Worm (Caenorhabditis elegans): ENCODE measurements around the gene Y45F3A.9.

The Y45F3A.9 gene

DNA sequence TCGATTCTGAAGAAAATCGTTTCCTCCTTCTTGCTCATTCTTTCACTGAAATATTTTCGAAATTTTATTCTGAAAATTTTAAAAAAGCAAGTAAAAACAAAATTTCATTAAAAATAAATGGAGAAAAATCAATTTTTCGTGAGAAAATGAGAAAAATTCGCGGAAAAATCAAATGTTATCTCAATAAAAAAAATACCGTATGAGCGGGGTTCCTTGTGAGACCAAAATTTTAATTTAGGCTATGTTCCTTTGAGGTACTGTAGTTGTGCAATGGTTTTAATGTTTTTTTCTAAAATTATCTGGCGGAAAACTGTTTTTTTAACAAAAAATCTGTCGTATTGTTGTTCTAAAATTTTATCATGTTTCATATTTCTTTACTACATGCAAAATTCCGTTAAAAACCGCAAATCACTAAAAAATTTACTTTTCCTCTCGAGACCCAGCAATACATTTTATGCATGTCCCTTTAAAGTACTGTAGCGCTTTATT lies 5.2 kb upstream of the Y45F3A.9 start, which contains the start of gene epg-6:
epg-6 (minus strand) TSS at position 51 of the 489 bp plus-strand sequence.
- TF ChIP-seq B0310.2 (tag; optimal IDR thresholded peaks at IDR 0.05) = no peak
- no peak for TF ChIP-seq pes-1 (GFP tag; IDR thresholded peaks at IDR 0.05)
- no peak for TF ChIP-seq tbx-11 (GFP tag; IDR thresholded peaks at IDR 0.05)
- TF ChIP-seq tra-4 (tag; optimal IDR thresholded peaks at IDR 0.05) = no peak
- no peak for TF ChIP-seq ets-7 (tag; optimal IDR thresholded peaks at IDR 0.05)
- no peak for TF ChIP-seq hmg-4 (GFP tag; optimal IDR thresholded peaks at IDR 0.05)
- no peak for TF ChIP-seq scrt-1 (GFP tag; IDR thresholded peaks at IDR 0.05)
- no peak for TF ChIP-seq hnd-1 (tag; optimal IDR thresholded peaks at IDR 0.05)
- no peak for TF ChIP-seq aly-1 (tag; optimal IDR thresholded peaks at IDR 0.05)
- no peak for TF ChIP-seq ceh-36 (tag; optimal IDR thresholded peaks at IDR 0.05)
- TF ChIP-seq tbx-37 (GFP tag; conservative IDR thresholded peaks at IDR 0.05) = no peak
- no peak for TF ChIP-seq flt-1 (GFP tag; IDR thresholded peaks at IDR 0.05)
- TF ChIP-seq sea-1 (GFP tag; conservative IDR thresholded peaks at IDR 0.05) = no peak

DNA sequence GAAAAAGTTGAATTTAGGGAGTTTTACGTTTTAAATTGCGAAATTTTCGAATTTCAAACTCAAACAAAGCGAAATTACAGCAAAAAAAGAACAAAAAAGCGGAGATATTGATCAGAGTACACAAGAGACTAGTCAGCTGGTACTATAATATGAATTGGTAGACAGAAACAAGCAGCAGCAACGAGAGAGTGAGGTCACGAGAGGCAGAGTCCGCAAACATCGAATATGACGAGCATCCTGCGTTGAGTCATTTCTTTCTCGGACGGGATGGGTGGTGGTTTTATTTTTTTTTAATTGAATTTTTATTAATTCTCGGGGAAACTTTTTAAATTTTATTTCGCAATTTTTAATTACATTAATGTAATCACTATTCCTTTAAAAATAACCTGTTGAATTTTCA lies 4.7 kb upstream of the Y45F3A.9 start:
- TF ChIP-seq F13C5.2 (tag; optimal IDR thresholded peaks at IDR 0.05) = peak; percentile 58
- TF ChIP-seq ceh-36 (tag; optimal IDR thresholded peaks at IDR 0.05) = no peak
- no peak for TF ChIP-seq hmg-4 (GFP tag; optimal IDR thresholded peaks at IDR 0.05)
- no peak for TF ChIP-seq ama-1 (optimal IDR thresholded peaks at IDR 0.05)
- no peak for TF ChIP-seq pes-1 (GFP tag; IDR thresholded peaks at IDR 0.05)

DNA sequence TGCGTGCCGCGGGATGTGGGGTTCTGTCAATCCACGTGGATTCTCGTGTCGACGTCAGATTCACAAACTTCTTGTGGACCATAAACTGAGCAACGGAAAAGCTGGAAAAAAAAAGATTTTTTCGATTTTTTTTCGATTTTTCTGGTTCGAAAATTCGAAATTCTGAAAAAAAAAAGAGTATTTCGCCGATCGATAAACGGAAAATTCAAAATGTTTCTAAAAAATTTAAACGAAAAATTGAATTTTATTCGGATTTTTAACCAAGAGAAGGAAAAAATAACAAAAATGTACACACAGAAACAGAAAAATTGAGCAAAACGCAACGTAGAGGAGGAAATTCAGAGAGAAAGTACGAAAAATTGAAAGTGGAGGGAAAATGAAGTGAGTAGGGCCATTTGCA lies 1.4 kb upstream of the Y45F3A.9 start, which contains the start of gene Y39A1A.3:
Y39A1A.3 (minus strand) TSS at position 101 of the 400 bp plus-strand sequence.
- TF ChIP-seq tra-4 (tag; optimal IDR thresholded peaks at IDR 0.05) (no peak), hmbx-1 (tag; optimal IDR thresholded peaks at IDR 0.05) (no peak), tbx-37 (GFP tag; conservative IDR thresholded peaks at IDR 0.05) (no peak), ceh-13 (GFP tag; optimal IDR thresholded peaks at IDR 0.05) (no peak), hmg-4 (GFP tag; optimal IDR thresholded peaks at IDR 0.05) (no peak), F13C5.2 (tag; optimal IDR thresholded peaks at IDR 0.05) (no peak), ceh-36 (tag; optimal IDR thresholded peaks at IDR 0.05) (no peak), ama-1 (optimal IDR thresholded peaks at IDR 0.05) (no peak), sea-1 (GFP tag; conservative IDR thresholded peaks at IDR 0.05) (no peak), flt-1 (GFP tag; IDR thresholded peaks at IDR 0.05) (no peak), aly-1 (tag; optimal IDR thresholded peaks at IDR 0.05) (no peak)

DNA sequence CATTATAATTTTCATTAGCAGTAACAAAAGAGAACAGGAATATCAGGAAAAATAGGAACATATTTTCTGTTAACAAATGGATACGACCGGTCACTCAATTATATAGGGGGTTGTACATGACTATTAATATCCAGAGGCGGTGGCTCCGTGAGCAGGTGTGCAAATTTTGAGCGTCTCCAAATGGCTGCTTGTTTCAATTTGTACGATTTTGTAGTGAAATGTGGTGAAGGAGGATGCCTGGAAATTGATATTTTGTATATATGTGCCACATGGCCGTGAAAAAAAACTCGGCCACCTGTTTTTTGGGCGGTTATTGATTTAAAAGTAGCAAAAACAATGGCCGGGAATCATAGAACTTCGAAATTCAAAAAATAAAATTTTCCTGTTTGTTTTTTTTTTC lies 2.2 kb downstream of the Y45F3A.9 start, which contains the start of gene Y45F3A.8:
Y45F3A.8 (minus strand) TSS at position 101 of the 400 bp plus-strand sequence.
- TF ChIP-seq B0310.2 (tag; optimal IDR thresholded peaks at IDR 0.05) (no peak), tbx-11 (GFP tag; IDR thresholded peaks at IDR 0.05) (no peak), flt-1 (GFP tag; IDR thresholded peaks at IDR 0.05) (no peak), hnd-1 (tag; optimal IDR thresholded peaks at IDR 0.05) (no peak), hmbx-1 (tag; optimal IDR thresholded peaks at IDR 0.05) (no peak), scrt-1 (GFP tag; IDR thresholded peaks at IDR 0.05) (no peak), F13C5.2 (tag; optimal IDR thresholded peaks at IDR 0.05) (no peak)

DNA sequence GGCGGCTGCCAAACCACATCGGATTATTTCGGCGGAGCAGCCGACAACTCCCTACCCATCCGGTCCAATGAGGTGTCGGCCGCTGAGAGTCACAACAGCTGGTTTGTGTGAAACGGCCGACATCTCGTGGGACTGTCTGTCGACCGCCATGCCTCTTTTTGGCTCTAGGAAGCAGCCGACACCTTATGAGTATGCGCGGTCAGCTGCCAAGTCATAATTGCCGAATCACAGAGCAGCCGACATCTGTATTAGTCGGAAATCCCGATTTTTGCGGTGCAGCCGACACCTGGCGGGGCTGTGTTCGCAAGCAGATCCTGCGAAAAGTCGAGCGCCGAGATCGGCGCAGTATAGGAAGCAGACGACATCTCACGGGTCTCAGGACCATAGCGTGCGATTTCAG lies 2.9 kb downstream of the Y45F3A.9 start:
- TF ChIP-seq hmbx-1 (tag; optimal IDR thresholded peaks at IDR 0.05) (no peak), sea-1 (GFP tag; conservative IDR thresholded peaks at IDR 0.05) (no peak), tbx-37 (GFP tag; conservative IDR thresholded peaks at IDR 0.05) (no peak), B0310.2 (tag; optimal IDR thresholded peaks at IDR 0.05) (no peak), hmg-4 (GFP tag; optimal IDR thresholded peaks at IDR 0.05) (no peak), F13C5.2 (tag; optimal IDR thresholded peaks at IDR 0.05) (no peak), scrt-1 (GFP tag; IDR thresholded peaks at IDR 0.05) (no peak), ceh-13 (GFP tag; optimal IDR thresholded peaks at IDR 0.05) (no peak), pes-1 (GFP tag; IDR thresholded peaks at IDR 0.05) (no peak), ceh-36 (tag; optimal IDR thresholded peaks at IDR 0.05) (no peak), hnd-1 (tag; optimal IDR thresholded peaks at IDR 0.05) (no peak), ama-1 (optimal IDR thresholded peaks at IDR 0.05) (no peak), tbx-11 (GFP tag; IDR thresholded peaks at IDR 0.05) (no peak), flt-1 (GFP tag; IDR thresholded peaks at IDR 0.05) (no peak), ets-7 (tag; optimal IDR thresholded peaks at IDR 0.05) (no peak), tra-4 (tag; optimal IDR thresholded peaks at IDR 0.05) (no peak), aly-1 (tag; optimal IDR thresholded peaks at IDR 0.05) (no peak)

DNA sequence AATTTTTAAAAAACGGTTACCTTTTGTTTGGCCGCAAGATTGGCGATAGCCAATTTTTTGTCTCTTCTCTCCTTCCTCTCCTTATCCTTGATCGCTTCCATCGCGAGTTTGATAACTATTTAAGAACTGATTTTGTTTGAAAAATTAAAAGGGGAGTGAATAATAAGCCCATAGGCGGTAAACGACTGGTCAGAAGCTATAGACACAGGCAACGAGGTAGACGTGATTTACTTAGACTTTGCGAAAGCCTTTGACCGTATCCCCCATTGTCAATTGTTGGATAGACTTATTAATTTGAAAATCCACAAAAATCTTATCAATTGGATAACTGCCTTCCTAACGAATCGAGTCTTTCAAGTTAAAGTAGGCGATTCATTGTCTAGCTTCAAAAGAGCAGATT lies 8.7 kb downstream of the Y45F3A.9 start, which contains the start of gene Y45F3A.5:
Y45F3A.5 (minus strand) TSS at position 101 of the 400 bp plus-strand sequence.
- TF ChIP-seq flt-1 (GFP tag; IDR thresholded peaks at IDR 0.05) (no peak), F13C5.2 (tag; optimal IDR thresholded peaks at IDR 0.05) (no peak), ama-1 (optimal IDR thresholded peaks at IDR 0.05) (no peak), B0310.2 (tag; optimal IDR thresholded peaks at IDR 0.05) (no peak), aly-1 (tag; optimal IDR thresholded peaks at IDR 0.05) (no peak)

- no peak for TF ChIP-seq aly-1 (tag; optimal IDR thresholded peaks at IDR 0.05)
- 0 out of 2 replicates have a peak, but pooled peaks have one; percentile 12 for TF ChIP-seq tbx-37 (GFP tag; conservative IDR thresholded peaks at IDR 0.05)
These were observed 11.5 kb downstream of the Y45F3A.9 start for ce11 chrIII:10583483-10583882.

ce11 chrIII:10580206-10580605 lies 14.8 kb downstream of the Y45F3A.9 start:
- TF ChIP-seq tbx-11 (GFP tag; IDR thresholded peaks at IDR 0.05) (no peak), F13C5.2 (tag; optimal IDR thresholded peaks at IDR 0.05) (no peak), sea-1 (GFP tag; conservative IDR thresholded peaks at IDR 0.05) (no peak), ceh-13 (GFP tag; optimal IDR thresholded peaks at IDR 0.05) (no peak), ama-1 (optimal IDR thresholded peaks at IDR 0.05) (no peak), pes-1 (GFP tag; IDR thresholded peaks at IDR 0.05) (no peak), ceh-36 (tag; optimal IDR thresholded peaks at IDR 0.05) (no peak), hnd-1 (tag; optimal IDR thresholded peaks at IDR 0.05) (no peak), hmg-4 (GFP tag; optimal IDR thresholded peaks at IDR 0.05) (no peak), aly-1 (tag; optimal IDR thresholded peaks at IDR 0.05) (no peak), tbx-37 (GFP tag; conservative IDR thresholded peaks at IDR 0.05) (no peak)

All from whole organism, early embryonic.